Worm (Caenorhabditis elegans) whole organism, early embryonic: ENCODE data around the gene clec-160.

Experiments
- B0310.2 ChIP-seq: sonication (generic microtip); optimal IDR thresholded peaks from 2 replicates; lab custom pipeline; 2016; ENCODE audit warnings: mild to moderate bottlenecking, missing genetic modification characterization, missing compliant biosample characterization
- ama-1 ChIP-seq: fragments of 150-350 bp; optimal IDR thresholded peaks from 2 replicates; lab custom pipeline; 2014
- ets-7 ChIP-seq: sonication (generic microtip); optimal IDR thresholded peaks from 2 replicates; lab custom pipeline; 2016; ENCODE audit warnings: missing genotype, missing genetic modification characterization, missing compliant biosample characterization
- flt-1 ChIP-seq: fragments of 200-800 bp; sonication (Bioruptor generic); IDR thresholded peaks from 2 replicates; pipeline ENCODE4 v1.3.6; 2022; ENCODE audit warnings: missing genetic modification characterization, missing compliant biosample characterization
- hmbx-1 ChIP-seq: sonication (generic microtip); optimal IDR thresholded peaks from 2 replicates; lab custom pipeline; 2016; ENCODE audit warnings: mild to moderate bottlenecking, missing genetic modification characterization, missing compliant biosample characterization
- hmg-4 ChIP-seq: fragments of 200-800 bp; sonication (Bioruptor generic); optimal IDR thresholded peaks from 2 replicates; lab custom pipeline; 2018; ENCODE audit warnings: mild to moderate bottlenecking, missing genetic modification characterization, missing compliant biosample characterization
- pes-1 ChIP-seq: fragments of 200-800 bp; sonication (Bioruptor generic); IDR thresholded peaks from 2 replicates; pipeline ENCODE4 v1.3.6; 2022; ENCODE audit warnings: missing genetic modification reagents, missing genetic modification characterization, missing compliant biosample characterization
- scrt-1 ChIP-seq: fragments of 200-800 bp; sonication (Bioruptor generic); IDR thresholded peaks from 2 replicates; pipeline ENCODE4 v1.3.6; 2022; ENCODE audit warnings: missing genetic modification characterization, missing compliant biosample characterization
- sea-1 ChIP-seq: fragments of 200-800 bp; sonication (Bioruptor generic); conservative IDR thresholded peaks from 2 replicates; pipeline ENCODE4 v1.3.6; 2022; ENCODE audit warnings: missing genetic modification characterization, missing compliant biosample characterization
- tra-4 ChIP-seq: sonication (generic microtip); optimal IDR thresholded peaks from 2 replicates; lab custom pipeline; 2017; ENCODE audit warnings: missing genetic modification characterization, missing compliant biosample characterization

ce11 chrIII:8321225-8321624 lies 45.5 kb upstream of the clec-160 start:
- TF ChIP-seq flt-1: no peak
- TF ChIP-seq ama-1 (lab: Kevin White, UChicago): no peak
- no peak for TF ChIP-seq hmg-4
- no peak for TF ChIP-seq tra-4
- TF ChIP-seq hmbx-1: no peak
- TF ChIP-seq B0310.2 (tag; lab: Kevin White, UChicago): no peak
- TF ChIP-seq scrt-1 (GFP tag; lab: Robert Waterston, UW): no peak
- TF ChIP-seq ets-7 (tag; lab: Kevin White, UChicago): no peak
- no peak for TF ChIP-seq pes-1 (GFP tag; lab: Robert Waterston, UW)
- TF ChIP-seq sea-1 (GFP tag; lab: Robert Waterston, UW): no peak
